Worm (Caenorhabditis elegans): ENCODE measurements around the gene ZC449.1.

Gene ZC449.1

ce11 chrX:5018062-5018653 is 6.1 kb upstream of the ZC449.1 start (continued):
- no peak for TF ChIP-seq unc-39 (tag; optimal IDR thresholded peaks at IDR 0.05)
- peak; percentile 20 for TF ChIP-seq nhr-28 (tag; optimal IDR thresholded peaks at IDR 0.05)
- TF ChIP-seq dve-1 (tag; optimal IDR thresholded peaks at IDR 0.05; ENCODE audit: insufficient read depth) = peak; percentile 42
- no peak for TF ChIP-seq aly-2 (tag; optimal IDR thresholded peaks at IDR 0.05)
- TF ChIP-seq rbr-2 (tag; optimal IDR thresholded peaks at IDR 0.05) = peak; percentile 17
- TF ChIP-seq D1046.2 (GFP tag; IDR thresholded peaks at IDR 0.05) = no peak
- TF ChIP-seq lin-13 (GFP tag; optimal IDR thresholded peaks at IDR 0.05) = peak; percentile 30
- TF ChIP-seq php-3 (GFP tag; IDR thresholded peaks at IDR 0.05) = peak; percentile 87
- TF ChIP-seq nhr-77 (tag; optimal IDR thresholded peaks at IDR 0.05) = peak; percentile 19
- TF ChIP-seq Y48G9A.11 (GFP tag; IDR thresholded peaks at IDR 0.05) = no peak
- TF ChIP-seq fkh-10 (GFP tag; optimal IDR thresholded peaks at IDR 0.05) = no peak
- TF ChIP-seq nhr-10 (tag; optimal IDR thresholded peaks at IDR 0.05) = no peak
- no peak for TF ChIP-seq nhr-111 (GFP tag; optimal IDR thresholded peaks at IDR 0.05)
- TF ChIP-seq hlh-30 (tag; optimal IDR thresholded peaks at IDR 0.05; ENCODE audit: insufficient read depth) = peak; percentile 2
- TF ChIP-seq mxl-2 (GFP tag; conservative IDR thresholded peaks at IDR 0.05) = no peak
- no peak for TF ChIP-seq ceh-44 (GFP tag; IDR thresholded peaks at IDR 0.05)
- TF ChIP-seq mep-1 (tag; optimal IDR thresholded peaks at IDR 0.05) = peak; percentile 40
- no peak for TF ChIP-seq mes-2 (tag; optimal IDR thresholded peaks at IDR 0.05; ENCODE audit: poor library complexity, severe bottlenecking)
- TF ChIP-seq madf-5 (GFP tag; IDR thresholded peaks at IDR 0.05) = no peak

DNA sequence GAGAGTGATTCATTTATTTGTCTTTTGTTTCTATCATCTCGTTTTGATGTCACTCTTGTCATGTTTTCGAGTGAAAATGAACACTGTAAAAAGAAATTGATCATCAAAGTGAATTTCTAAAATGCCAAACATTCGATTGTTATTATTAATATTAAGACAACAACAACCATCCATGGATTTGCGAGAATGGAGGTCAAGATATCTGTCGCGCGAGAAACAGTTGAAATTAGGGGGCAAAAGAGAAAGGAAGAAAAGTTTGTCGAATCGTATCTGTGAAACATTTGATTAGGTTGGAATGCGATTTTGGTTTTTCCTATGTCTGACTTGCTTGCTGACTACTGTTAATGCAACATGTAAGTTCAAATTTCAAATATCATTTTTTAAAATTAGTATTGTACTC is 3.2 kb upstream of the ZC449.1 start, which contains the start of gene ZC449.2:
Gene ZC449.2, plus strand, starts transcription at position 290 of the 400 bp plus-strand sequence.
- TF ChIP-seq daf-16 (GFP tag; optimal IDR thresholded peaks at IDR 0.05) (no peak), daf-16 (tag; optimal IDR thresholded peaks at IDR 0.05) (peak; percentile 9), zip-2 (tag; optimal IDR thresholded peaks at IDR 0.05) (no peak), aha-1 (tag) (peak; percentile 71), rbr-2 (tag; optimal IDR thresholded peaks at IDR 0.05) (no peak)

- TF ChIP-seq tag-97 (GFP tag; IDR thresholded peaks at IDR 0.05) (no peak), T20F7.1 (GFP tag; optimal IDR thresholded peaks at IDR 0.05) (peak; percentile 53), T26A8.4 (GFP tag; IDR thresholded peaks at IDR 0.05) (peak; percentile 78), ctbp-1 (GFP tag; IDR thresholded peaks at IDR 0.05) (peak; percentile 79), dmd-8 (GFP tag; IDR thresholded peaks at IDR 0.05) (peak; percentile 86), fkh-10 (GFP tag; optimal IDR thresholded peaks at IDR 0.05) (no peak), tra-1 (GFP tag; IDR thresholded peaks at IDR 0.05) (peak; percentile 82), ceh-62 (tag; optimal IDR thresholded peaks at IDR 0.05) (no peak), nhr-42 (GFP tag; IDR thresholded peaks at IDR 0.05) (peak; percentile 65; the same call in 1 of the 2 replicates), lin-1 (GFP tag; IDR thresholded peaks at IDR 0.05) (peak; percentile 70), nhr-11 (tag; optimal IDR thresholded peaks at IDR 0.05) (peak; percentile 56), cey-2 (tag; optimal IDR thresholded peaks at IDR 0.05; ENCODE audit: borderline replicate concordance, insufficient read depth) (no peak), unc-62 (GFP tag; optimal IDR thresholded peaks at IDR 0.05 in 1 of 2) (peak in 1 of 2 experiments; percentile 97), unc-62 (tag; optimal IDR thresholded peaks at IDR 0.05) (no peak), Y48G9A.11 (GFP tag; IDR thresholded peaks at IDR 0.05) (no peak; the same call in 1 of the 2 replicates), nhr-28 (tag; optimal IDR thresholded peaks at IDR 0.05) (no peak), hmg-1.1 (GFP tag; IDR thresholded peaks at IDR 0.05) (peak; percentile 86), nhr-102 (tag; optimal IDR thresholded peaks at IDR 0.05) (peak; percentile 24), nhr-41 (GFP tag; IDR thresholded peaks at IDR 0.05) (0 out of 2 replicates have a peak, but pooled peaks have one; percentile 51), lin-15B (tag; optimal IDR thresholded peaks at IDR 0.05) (no peak), egl-27 (tag; optimal IDR thresholded peaks at IDR 0.05) (no peak), F26F4.8 (GFP tag; conservative IDR thresholded peaks at IDR 0.05) (peak; percentile 58; the same call in 1 of the 2 replicates), daf-19 (GFP tag; conservative IDR thresholded peaks at IDR 0.05) (peak; percentile 88), madf-5 (GFP tag; IDR thresholded peaks at IDR 0.05) (peak in 1 of 2 experiments; percentile 87; a peak in 1 of 4 replicates), daf-8 (GFP tag; IDR thresholded peaks at IDR 0.05) (no peak), php-3 (GFP tag; IDR thresholded peaks at IDR 0.05) (peak; percentile 73; the same call in 1 of the 2 replicates), lin-38 (GFP tag; IDR thresholded peaks at IDR 0.05) (no peak), R02D3.7 (tag; optimal IDR thresholded peaks at IDR 0.05) (no peak), lsy-2 (tag; optimal IDR thresholded peaks at IDR 0.05) (peak in 1 of 2 experiments; percentile 59), mep-1 (tag; optimal IDR thresholded peaks at IDR 0.05) (peak; percentile 78), unc-130 (GFP tag; optimal IDR thresholded peaks at IDR 0.05) (no peak)
These were observed 1.5 kb upstream of the ZC449.1 start for ce11 chrX:5022682-5023081.

Measured in whole organism, L4 larva.